Fruit fly (Drosophila melanogaster) whole organism, embryonic: ENCODE results near the gene Gnpat.

ENCODE experiments used
- B-H2 ChIP-seq: fragments of 200-800 bp; sonication (Bioruptor generic); optimal IDR thresholded peaks from 2 replicates; lab custom pipeline; 2018; ENCODE audit warnings: missing biosample characterization, mild to moderate bottlenecking, missing genetic modification characterization
- CG10267 ChIP-seq: fragments of 200-800 bp; sonication (Bioruptor generic); optimal IDR thresholded peaks from 2 replicates; lab custom pipeline; 2018; ENCODE audit warnings: missing biosample characterization, mild to moderate bottlenecking, missing genetic modification characterization, moderate library complexity
- CG12299 ChIP-seq: fragments of 200-800 bp; sonication (Bioruptor generic); optimal IDR thresholded peaks from 2 replicates; lab custom pipeline; 2018; ENCODE audit warnings: missing biosample characterization, mild to moderate bottlenecking, missing genetic modification characterization
- CG12942 ChIP-seq: fragments of 200-800 bp; sonication (Bioruptor generic); optimal IDR thresholded peaks from 3 replicates; lab custom pipeline; 2016; ENCODE audit warnings: missing biosample characterization, missing genetic modification characterization
- CG14860 ChIP-seq: fragments of 200-800 bp; sonication (Bioruptor generic); IDR thresholded peaks from 3 replicates; pipeline ENCODE4 v1.3.6; 2022; ENCODE audit warnings: missing biosample characterization, missing genetic modification characterization; ENCODE audit not compliant: partially characterized antibody
- CG15269 ChIP-seq: fragments of 200-800 bp; sonication (Bioruptor generic); optimal IDR thresholded peaks from 2 replicates; lab custom pipeline; 2018; ENCODE audit warnings: missing biosample characterization, mild to moderate bottlenecking, missing genetic modification characterization, moderate library complexity
- CG15514 ChIP-seq: fragments of 200-800 bp; sonication (Bioruptor generic); optimal IDR thresholded peaks from 3 replicates; lab custom pipeline; 2017; ENCODE audit warnings: missing biosample characterization, missing genetic modification characterization, mild to moderate bottlenecking, moderate library complexity, missing genetic modification reagents
- CG15696 ChIP-seq: fragments of 200-800 bp; sonication (Bioruptor generic); optimal IDR thresholded peaks from 2 replicates; lab custom pipeline; 2019; ENCODE audit warnings: missing biosample characterization, mild to moderate bottlenecking, missing genetic modification characterization, moderate library complexity
- CG17385 ChIP-seq: fragments of 200-800 bp; sonication (Bioruptor generic); optimal IDR thresholded peaks from 3 replicates; lab custom pipeline; 2018; ENCODE audit warnings: missing biosample characterization, mild to moderate bottlenecking, missing genetic modification characterization
- CG32532 ChIP-seq: fragments of 200-800 bp; sonication (Bioruptor generic); IDR thresholded peaks from 2 replicates; pipeline ENCODE4 v1.3.6; 2022; ENCODE audit warnings: missing biosample characterization, missing genetic modification characterization
- CG32767 ChIP-seq: fragments of 200-800 bp; sonication (Bioruptor generic); IDR thresholded peaks from 2 replicates; pipeline ENCODE4 v1.3.6; 2022; ENCODE audit warnings: missing biosample characterization, missing genetic modification characterization
- CG4328 ChIP-seq: fragments of 200-800 bp; sonication (Bioruptor generic); optimal IDR thresholded peaks from 3 replicates; lab custom pipeline; 2017; ENCODE audit warnings: missing biosample characterization, missing genetic modification reagents, missing genetic modification characterization
- CG4730 ChIP-seq: fragments of 200-800 bp; sonication (Bioruptor generic); IDR thresholded peaks from 2 replicates; pipeline ENCODE4 v1.3.6; 2022; ENCODE audit warnings: missing biosample characterization, missing genetic modification characterization
- CG5180 ChIP-seq: fragments of 200-800 bp; sonication (Bioruptor generic); optimal IDR thresholded peaks from 3 replicates; lab custom pipeline; 2017; ENCODE audit warnings: missing biosample characterization, missing genetic modification characterization, mild to moderate bottlenecking, moderate library complexity, missing genetic modification reagents
- CG6272 ChIP-seq: fragments of 200-800 bp; sonication (Bioruptor generic); IDR thresholded peaks from 2 replicates; pipeline ENCODE4 v1.3.6; 2022; ENCODE audit warnings: missing biosample characterization, missing genetic modification characterization
- CG8924 ChIP-seq: fragments of 200-800 bp; optimal IDR thresholded peaks from 3 replicates; lab custom pipeline; 2019; ENCODE audit warnings: missing biosample characterization, mild to moderate bottlenecking, missing genetic modification characterization, moderate library complexity
- CG9817 ChIP-seq: fragments of 200-800 bp; sonication (Bioruptor generic); optimal IDR thresholded peaks from 2 replicates; lab custom pipeline; 2018; ENCODE audit warnings: missing biosample characterization, mild to moderate bottlenecking, missing genetic modification characterization, moderate library complexity
- CTCF ChIP-seq: fragments of 200-800 bp; sonication (Bioruptor generic); optimal IDR thresholded peaks from 2 replicates; lab custom pipeline; 2017; ENCODE audit warnings: missing biosample characterization, mild to moderate bottlenecking, missing genetic modification characterization, moderate library complexity
- ERR ChIP-seq: fragments of 200-800 bp; sonication (Bioruptor generic); optimal IDR thresholded peaks from 2 replicates; lab custom pipeline; 2016; ENCODE audit warnings: missing biosample characterization, missing genetic modification characterization
- Fer1 ChIP-seq: fragments of 200-800 bp; sonication (Bioruptor generic); optimal IDR thresholded peaks from 2 replicates; lab custom pipeline; 2017; ENCODE audit warnings: missing biosample characterization, mild to moderate bottlenecking, missing genetic modification characterization
- Fer3 ChIP-seq: fragments of 200-800 bp; sonication (Bioruptor generic); optimal IDR thresholded peaks from 2 replicates; lab custom pipeline; 2018; ENCODE audit warnings: missing biosample characterization, mild to moderate bottlenecking, missing genetic modification characterization, moderate library complexity
- HmgZ ChIP-seq: fragments of 200-800 bp; sonication (Bioruptor generic); optimal IDR thresholded peaks from 2 replicates; lab custom pipeline; 2018; ENCODE audit warnings: missing biosample characterization, mild to moderate bottlenecking, missing genetic modification characterization
- Med ChIP-seq: fragments of 200-800 bp; sonication (Bioruptor generic); peaks from one replicate; lab custom pipeline; 2016; ENCODE audit warnings: missing biosample characterization, missing genetic modification characterization, mild to moderate bottlenecking, inconsistent platforms, moderate library complexity
- Sox102F ChIP-seq: fragments of 200-800 bp; sonication (Bioruptor generic); optimal IDR thresholded peaks from 2 replicates; lab custom pipeline; 2018; ENCODE audit warnings: missing biosample characterization, mild to moderate bottlenecking, missing genetic modification characterization, moderate library complexity
- Sry-β ChIP-seq: fragments of 200-800 bp; sonication (Bioruptor generic); optimal IDR thresholded peaks from 2 replicates; lab custom pipeline; 2018; ENCODE audit warnings: missing biosample characterization, mild to moderate bottlenecking, missing genetic modification characterization, moderate library complexity
- Sry-δ ChIP-seq: fragments of 200-800 bp; sonication (Bioruptor generic); optimal IDR thresholded peaks from 2 replicates; lab custom pipeline; 2016; ENCODE audit warnings: missing biosample characterization, missing genetic modification characterization
- Ssrp ChIP-seq: fragments of 200-800 bp; sonication (Bioruptor generic); optimal IDR thresholded peaks from 2 replicates; lab custom pipeline; 2018; ENCODE audit warnings: missing biosample characterization, mild to moderate bottlenecking, missing genetic modification characterization, moderate library complexity
- Trl ChIP-seq, 3 experiments: fragments of >200 bp in 2 of 3; fragments of 200-800 bp in 1 of 3; sonication (Bioruptor generic) in 1 of 3; optimal IDR thresholded peaks; 2 replicates in 1 of 3; 3 replicates in 2 of 3; lab custom pipeline; 2016 to 2017; ENCODE audit warnings: missing biosample characterization in 1 of 3, missing genetic modification characterization in 1 of 3
- aop ChIP-seq: fragments of 200-800 bp; sonication (Bioruptor generic); IDR thresholded peaks from 2 replicates; pipeline ENCODE4 v1.3.6; 2022; ENCODE audit warnings: missing biosample characterization, missing genetic modification characterization
- ase ChIP-seq: fragments of 200-800 bp; sonication (Bioruptor generic); IDR thresholded peaks from 3 replicates; pipeline ENCODE4 v1.3.6; 2022; ENCODE audit warnings: missing biosample characterization, missing genetic modification characterization
- bab2 ChIP-seq: fragments of 200-800 bp; sonication (Bioruptor generic); optimal IDR thresholded peaks from 2 replicates; lab custom pipeline; 2016; ENCODE audit warnings: missing biosample characterization, missing genetic modification characterization
- btn ChIP-seq: fragments of 200-800 bp; sonication (Bioruptor generic); optimal IDR thresholded peaks from 2 replicates; lab custom pipeline; 2016; ENCODE audit warnings: missing biosample characterization, missing genetic modification characterization
- chm ChIP-seq: fragments of 200-800 bp; sonication (Bioruptor generic); IDR thresholded peaks from 2 replicates; pipeline ENCODE4 v1.3.6; 2022; ENCODE audit warnings: missing biosample characterization, missing genetic modification characterization
- dmrt99B ChIP-seq: fragments of 200-800 bp; sonication (Bioruptor generic); optimal IDR thresholded peaks from 2 replicates; lab custom pipeline; 2018; ENCODE audit warnings: missing biosample characterization, mild to moderate bottlenecking, missing genetic modification characterization, moderate library complexity
- ems ChIP-seq: fragments of 200-800 bp; sonication (Bioruptor generic); optimal IDR thresholded peaks from 3 replicates; lab custom pipeline; 2016; ENCODE audit warnings: missing biosample characterization, missing genetic modification characterization
- fu2 ChIP-seq: fragments of 200-800 bp; sonication (Bioruptor generic); optimal IDR thresholded peaks from 2 replicates; lab custom pipeline; 2016; ENCODE audit warnings: missing biosample characterization, missing genetic modification characterization
- gcm2 ChIP-seq: fragments of 200-800 bp; sonication (Bioruptor generic); optimal IDR thresholded peaks from 2 replicates; lab custom pipeline; 2016; ENCODE audit warnings: missing biosample characterization, missing genetic modification characterization
- grau ChIP-seq: fragments of 200-800 bp; optimal IDR thresholded peaks from 3 replicates; lab custom pipeline; 2019; ENCODE audit warnings: missing biosample characterization, mild to moderate bottlenecking, missing genetic modification characterization, moderate library complexity
- ken ChIP-seq: fragments of 200-800 bp; sonication (Bioruptor generic); IDR thresholded peaks from 3 replicates; pipeline ENCODE4 v1.3.6; 2022; ENCODE audit warnings: missing biosample characterization, missing genetic modification characterization
- lab ChIP-seq: fragments of 200-800 bp; sonication (Bioruptor generic); optimal IDR thresholded peaks from 3 replicates; lab custom pipeline; 2017; ENCODE audit warnings: missing biosample characterization, missing genetic modification characterization, mild to moderate bottlenecking, moderate library complexity, missing genetic modification reagents
- luna ChIP-seq: fragments of 200-800 bp; sonication (Bioruptor generic); optimal IDR thresholded peaks from 2 replicates; lab custom pipeline; 2016; ENCODE audit warnings: missing biosample characterization, missing genetic modification characterization
- nerfin-1 ChIP-seq: fragments of 200-800 bp; sonication (Bioruptor generic); optimal IDR thresholded peaks from 3 replicates; lab custom pipeline; 2019; ENCODE audit warnings: missing biosample characterization, mild to moderate bottlenecking, missing genetic modification characterization, moderate library complexity
- org-1 ChIP-seq: fragments of 200-800 bp; sonication (Bioruptor generic); optimal IDR thresholded peaks from 2 replicates; lab custom pipeline; 2017; ENCODE audit warnings: missing biosample characterization, missing genetic modification characterization
- pho ChIP-seq: fragments of 200-800 bp; sonication (Bioruptor generic); optimal IDR thresholded peaks from 2 replicates; lab custom pipeline; 2016; ENCODE audit warnings: missing biosample characterization, missing genetic modification characterization
- run ChIP-seq: fragments of 200-800 bp; sonication (Bioruptor generic); optimal IDR thresholded peaks from 3 replicates; lab custom pipeline; 2018; ENCODE audit warnings: missing biosample characterization, mild to moderate bottlenecking, missing genetic modification characterization
- tll ChIP-seq, 2 experiments: fragments of 200-800 bp in 1 of 2; fragments of >200 bp in 1 of 2; sonication (Bioruptor generic) in 1 of 2; optimal IDR thresholded peaks; 2 replicates each; lab custom pipeline; 2017 to 2019; ENCODE audit warnings: missing biosample characterization in 2 of 2, missing genetic modification characterization in 2 of 2, mild to moderate bottlenecking in 1 of 2, moderate library complexity in 1 of 2
- wdn ChIP-seq: fragments of 200-800 bp; sonication (Bioruptor generic); IDR thresholded peaks from 2 replicates; pipeline ENCODE4 v1.3.6; 2022; ENCODE audit warnings: missing biosample characterization, missing genetic modification characterization
- wek ChIP-seq: fragments of 200-800 bp; sonication (Bioruptor generic); optimal IDR thresholded peaks from 3 replicates; lab custom pipeline; 2018; ENCODE audit warnings: missing biosample characterization, mild to moderate bottlenecking, missing genetic modification characterization, moderate library complexity
- zf30C ChIP-seq: fragments of 200-800 bp; sonication (Bioruptor generic); optimal IDR thresholded peaks from 3 replicates; lab custom pipeline; 2018; ENCODE audit warnings: missing biosample characterization, mild to moderate bottlenecking, missing genetic modification characterization

The Gnpat gene

dm6 chr3R:25482463-25483173 lies 8.1 kb downstream of the Gnpat start, which contains the start of the genes XNP, CG42488 and CG5116 (continued):
- no peak for TF ChIP-seq ken (GFP tag; lab: Robert Waterston, UW)
- TF ChIP-seq ems, result peak; percentile 66
- TF ChIP-seq fu2 (GFP tag; lab: Kevin White, UChicago), result peak; percentile 6
- TF ChIP-seq Sox102F, result no peak
- peak; percentile 45 for TF ChIP-seq Fer3 (tag; lab: Kevin White, UChicago)
- TF ChIP-seq Sry-δ (GFP tag; lab: Kevin White, UChicago), result peak; percentile 77
- peak in 1 of 2 experiments; percentile 54 for TF ChIP-seq Trl (optimal IDR thresholded peaks at IDR 0.05; lab: Kevin White, UChicago)
- no peak for TF ChIP-seq Trl (GFP tag; optimal IDR thresholded peaks at IDR 0.05; lab: Kevin White, UChicago)
- TF ChIP-seq run (tag; lab: Kevin White, UChicago), result no peak
- TF ChIP-seq dmrt99B (tag; lab: Kevin White, UChicago), result no peak
- TF ChIP-seq B-H2 (GFP tag; lab: Kevin White, UChicago), result peak; percentile 70
- peak; percentile 15 for TF ChIP-seq Ssrp (tag; lab: Kevin White, UChicago)
- TF ChIP-seq ase, result no peak
- TF ChIP-seq tll (GFP tag; optimal IDR thresholded peaks at IDR 0.05; lab: Kevin White, UChicago), result peak in 1 of 2 experiments; percentile 39
- peak; percentile 67 for TF ChIP-seq CG6272 (GFP tag; lab: Robert Waterston, UW)
- TF ChIP-seq btn (GFP tag; lab: Kevin White, UChicago), result no peak
- peak; percentile 92 for TF ChIP-seq CG17385 (GFP tag; lab: Kevin White, UChicago)
- peak; percentile 57 for TF ChIP-seq CG15696
- peak; percentile 75 for TF ChIP-seq CG8924 (tag; lab: Kevin White, UChicago)
- TF ChIP-seq CG32767 (GFP tag; lab: Robert Waterston, UW), result peak; percentile 98
- TF ChIP-seq org-1 (GFP tag; lab: Kevin White, UChicago), result no peak
- no peak for TF ChIP-seq CG4730 (GFP tag; lab: Robert Waterston, UW)
- peak; percentile 99 for TF ChIP-seq CG14860 (GFP tag; lab: Robert Waterston, UW)
- TF ChIP-seq CG12299 (tag; lab: Kevin White, UChicago), result no peak
- TF ChIP-seq CG15269 (tag; lab: Kevin White, UChicago), result no peak
- TF ChIP-seq CG4328 (GFP tag; lab: Kevin White, UChicago), result peak; percentile 24
- peak; percentile 36 for TF ChIP-seq pho (GFP tag; lab: Kevin White, UChicago)
- peak; percentile 75 for TF ChIP-seq CG15514
- TF ChIP-seq zf30C (GFP tag; lab: Kevin White, UChicago), result peak; percentile 14
- TF ChIP-seq gcm2 (GFP tag; lab: Kevin White, UChicago), result no peak
- peak; percentile 73 for TF ChIP-seq CG9817 (tag; lab: Kevin White, UChicago)
- no peak for TF ChIP-seq aop
- TF ChIP-seq grau (tag; lab: Kevin White, UChicago), result peak; percentile 66
- no peak for TF ChIP-seq wdn (GFP tag; lab: Robert Waterston, UW)
- no peak for TF ChIP-seq lab (GFP tag; lab: Kevin White, UChicago)
- no peak for TF ChIP-seq chm (GFP tag; lab: Robert Waterston, UW)
- no peak for TF ChIP-seq luna (GFP tag; lab: Kevin White, UChicago)
- TF ChIP-seq Med (GFP tag; lab: Kevin White, UChicago), result peak; percentile 91
- peak; percentile 30 for TF ChIP-seq CG12942
- TF ChIP-seq Sry-β (GFP tag; lab: Kevin White, UChicago), result peak; percentile 34
- TF ChIP-seq nerfin-1 (tag; lab: Kevin White, UChicago), result peak; percentile 61
- TF ChIP-seq HmgZ, result peak; percentile 75
- TF ChIP-seq wek (GFP tag; lab: Kevin White, UChicago), result no peak
- TF ChIP-seq Fer1 (GFP tag; lab: Kevin White, UChicago), result peak; percentile 45
- peak; percentile 11 for TF ChIP-seq bab2 (GFP tag; lab: Kevin White, UChicago)
- TF ChIP-seq CG5180 (GFP tag; lab: Kevin White, UChicago), result no peak
- TF ChIP-seq CG32532, result peak; percentile 68
- TF ChIP-seq ERR (GFP tag; lab: Kevin White, UChicago), result no peak
- TF ChIP-seq CG10267 (tag; lab: Kevin White, UChicago), result peak; percentile 62
- TF ChIP-seq CTCF, result no peak
